Fruit fly (Drosophila melanogaster) whole organism, wandering third instar larva: ENCODE measurements around the gene CG43445.
A peak's percentile ranks its signal among the peaks of the same experiment; 100 is the strongest.

Source experiments
- CG32264 ChIP-seq: fragments of 200-800 bp; sonication (Bioruptor generic); optimal IDR thresholded peaks from 2 replicates; lab custom pipeline; 2016; ENCODE audit warnings: missing biosample characterization, missing genetic modification characterization
- CG9705 ChIP-seq: fragments of 200-800 bp; sonication (Bioruptor generic); optimal IDR thresholded peaks from 2 replicates; lab custom pipeline; 2018; ENCODE audit warnings: missing biosample characterization, mild to moderate bottlenecking, missing genetic modification characterization
- CrebA ChIP-seq: fragments of 200-800 bp; sonication (Bioruptor generic); optimal IDR thresholded peaks from 2 replicates; lab custom pipeline; 2016; ENCODE audit warnings: missing biosample characterization, mild to moderate bottlenecking, missing genetic modification characterization, borderline replicate concordance
- Dfd ChIP-seq: fragments of >200 bp; optimal IDR thresholded peaks from 2 replicates; lab custom pipeline; 2017; ENCODE audit warnings: missing biosample characterization, missing genetic modification characterization
- Dif ChIP-seq: fragments of 200-275, 200-300 bp; sonication (Bioruptor generic); optimal IDR thresholded peaks from 2 replicates; lab custom pipeline; 2018; ENCODE audit warnings: missing biosample characterization, missing genetic modification characterization; ENCODE audit not compliant: partially characterized antibody
- GATAd ChIP-seq: sonication (Bioruptor generic); optimal IDR thresholded peaks from 2 replicates; lab custom pipeline; 2016; ENCODE audit warnings: missing biosample characterization, missing genetic modification characterization
- HLH106 ChIP-seq: fragments of 200-800 bp; optimal IDR thresholded peaks from 3 replicates; lab custom pipeline; 2019; ENCODE audit warnings: missing biosample characterization, mild to moderate bottlenecking, missing genetic modification characterization, moderate library complexity
- Hr78 ChIP-seq: fragments of >200 bp; optimal IDR thresholded peaks from 2 replicates; lab custom pipeline; 2017; ENCODE audit warnings: missing biosample characterization, missing genetic modification characterization
- Hr83 ChIP-seq: fragments of 200-300 bp; sonication (Bioruptor generic); optimal IDR thresholded peaks from 2 replicates; lab custom pipeline; 2016; ENCODE audit warnings: missing biosample characterization, mild to moderate bottlenecking, missing genetic modification characterization, moderate library complexity; ENCODE audit not compliant: poor library complexity, severe bottlenecking
- Mio ChIP-seq: sonication (Bioruptor generic); optimal IDR thresholded peaks from 2 replicates; lab custom pipeline; 2016; ENCODE audit warnings: missing biosample characterization, missing genetic modification characterization
- Myc ChIP-seq: fragments of >200 bp; optimal IDR thresholded peaks from 2 replicates; lab custom pipeline; 2017
- N ChIP-seq: fragments of >200 bp; optimal IDR thresholded peaks from 2 replicates; lab custom pipeline; 2018; ENCODE audit warnings: missing biosample characterization, missing external identifiers, missing genetic modification characterization
- OdsH ChIP-seq: fragments of 200-800 bp; sonication (Bioruptor generic); optimal IDR thresholded peaks from 2 replicates; lab custom pipeline; 2016; ENCODE audit warnings: missing biosample characterization, mild to moderate bottlenecking, missing genetic modification characterization
- Rel ChIP-seq, 2 experiments: fragments of 200-800 bp; sonication (Bioruptor generic) in 1 of 2; optimal IDR thresholded peaks; 2 replicates in 1 of 2; 3 replicates in 1 of 2; lab custom pipeline; 2016 to 2019; ENCODE audit warnings: mild to moderate bottlenecking in 2 of 2, missing biosample characterization in 2 of 2, missing genetic modification characterization in 2 of 2, moderate library complexity in 1 of 2
- Sp1 ChIP-seq: fragments of 200-800 bp; sonication (Bioruptor generic); optimal IDR thresholded peaks from 3 replicates; lab custom pipeline; 2019; ENCODE audit warnings: missing biosample characterization, mild to moderate bottlenecking, missing genetic modification characterization, moderate library complexity
- Vsx2 ChIP-seq: fragments of 200-300, 225-300 bp; sonication (Bioruptor generic); optimal IDR thresholded peaks from 2 replicates; lab custom pipeline; 2018; ENCODE audit warnings: missing biosample characterization, missing genetic modification characterization; ENCODE audit not compliant: partially characterized antibody
- br ChIP-seq: fragments of 200-800 bp; sonication (Bioruptor generic); optimal IDR thresholded peaks from 2 replicates; lab custom pipeline; 2016; ENCODE audit warnings: missing biosample characterization, missing genetic modification characterization
- dl ChIP-seq, 2 experiments: fragments of 175-275, 200-275 bp in 1 of 2; fragments of 200-275 bp in 1 of 2; sonication (Bioruptor generic); optimal IDR thresholded peaks; lab custom pipeline; 2018; ENCODE audit warnings: mild to moderate bottlenecking in 2 of 2, missing biosample characterization in 2 of 2, missing genetic modification characterization in 2 of 2, moderate library complexity in 2 of 2; ENCODE audit not compliant: partially characterized antibody in 2 of 2, insufficient read depth in 1 of 2
- dmrt93B ChIP-seq: fragments of 200-800 bp; sonication (Bioruptor generic); optimal IDR thresholded peaks from 2 replicates; lab custom pipeline; 2018; ENCODE audit warnings: missing biosample characterization, mild to moderate bottlenecking, missing genetic modification characterization
- foxo ChIP-seq, 2 experiments: fragments of 200-800 bp; sonication (Bioruptor generic); optimal IDR thresholded peaks; 2 replicates in 1 of 2; 3 replicates in 1 of 2; lab custom pipeline; 2016 to 2017; ENCODE audit warnings: missing biosample characterization in 2 of 2, missing genetic modification characterization in 2 of 2
- h ChIP-seq: fragments of 200-800 bp; sonication (Bioruptor generic); optimal IDR thresholded peaks from 3 replicates; lab custom pipeline; 2016; ENCODE audit warnings: missing biosample characterization, mild to moderate bottlenecking, missing genetic modification characterization
- jim ChIP-seq: fragments of 175-275, 200-325 bp; sonication (Bioruptor generic); optimal IDR thresholded peaks from 2 replicates; lab custom pipeline; 2016; ENCODE audit warnings: missing biosample characterization, mild to moderate bottlenecking, missing genetic modification characterization
- lola ChIP-seq: fragments of >200 bp; optimal IDR thresholded peaks from 2 replicates; lab custom pipeline; 2017; ENCODE audit warnings: missing biosample characterization, missing genetic modification characterization
- pan ChIP-seq: fragments of >200 bp; optimal IDR thresholded peaks from 2 replicates; lab custom pipeline; 2017
- psq ChIP-seq: fragments of 200-800 bp; sonication (Bioruptor generic); optimal IDR thresholded peaks from 3 replicates; lab custom pipeline; 2017; ENCODE audit warnings: missing biosample characterization, mild to moderate bottlenecking, missing genetic modification characterization, moderate library complexity
- rgr ChIP-seq: fragments of 200-800 bp; sonication (Bioruptor generic); optimal IDR thresholded peaks from 3 replicates; lab custom pipeline; 2016; ENCODE audit warnings: missing biosample characterization, mild to moderate bottlenecking, missing genetic modification characterization
- usp ChIP-seq: fragments of >200 bp; optimal IDR thresholded peaks from 2 replicates; lab custom pipeline; 2017; ENCODE audit warnings: missing biosample characterization, missing genetic modification characterization
- woc ChIP-seq: sonication (Bioruptor generic); optimal IDR thresholded peaks from 2 replicates; lab custom pipeline; 2016; ENCODE audit warnings: missing biosample characterization, mild to moderate bottlenecking, missing genetic modification characterization

Gene CG43445

dm6 chr3R:17919108-17919882 is 8.1 kb downstream of the CG43445 start, which contains the start of gene cpo (continued):
- peak; percentile 40 for TF ChIP-seq HLH106 (tag; lab: Kevin White, UChicago)
- peak; percentile 64 for TF ChIP-seq CG9705 (GFP tag; lab: Kevin White, UChicago)
- no peak for TF ChIP-seq foxo (GFP tag; optimal IDR thresholded peaks at IDR 0.05; lab: Kevin White, UChicago)
- no peak for TF ChIP-seq Hr78 (GFP tag; lab: Kevin White, UChicago)
- peak; percentile 11 for TF ChIP-seq h (GFP tag; lab: Kevin White, UChicago)
- no peak for TF ChIP-seq OdsH
- TF ChIP-seq woc (GFP tag; lab: Kevin White, UChicago), result no peak

- peak; percentile 1 for TF ChIP-seq psq (GFP tag; lab: Kevin White, UChicago)
- no peak for TF ChIP-seq Hr78 (GFP tag; lab: Kevin White, UChicago)
- TF ChIP-seq CG9705 (GFP tag; lab: Kevin White, UChicago), result no peak
- no peak for TF ChIP-seq Sp1 (GFP tag; lab: Kevin White, UChicago)
- TF ChIP-seq Vsx2 (GFP tag; lab: Kevin White, UChicago), result no peak
- TF ChIP-seq CG32264 (GFP tag; lab: Kevin White, UChicago), result no peak
- no peak for TF ChIP-seq GATAd
- no peak for TF ChIP-seq rgr (GFP tag; lab: Kevin White, UChicago)
- no peak for TF ChIP-seq pan
Measured at dm6 chr3R:17920265-17920664, 9.1 kb downstream of the CG43445 start.

dm6 chr3R:17932617-17933203 is 21.5 kb downstream of the CG43445 start:
- TF ChIP-seq Dif (GFP tag; lab: Kevin White, UChicago) (no peak), pan (no peak), CrebA (GFP tag; lab: Kevin White, UChicago) (no peak), Dfd (GFP tag; lab: Kevin White, UChicago) (no peak), Myc (lab: Kevin White, UChicago) (no peak), Hr83 (no peak)

- TF ChIP-seq N, result no peak
- TF ChIP-seq CG9705 (GFP tag; lab: Kevin White, UChicago), result no peak
- no peak for TF ChIP-seq rgr (GFP tag; lab: Kevin White, UChicago)
- TF ChIP-seq Rel (GFP tag; optimal IDR thresholded peaks at IDR 0.05; lab: Kevin White, UChicago), result no peak
- TF ChIP-seq Rel (tag; optimal IDR thresholded peaks at IDR 0.05; lab: Kevin White, UChicago), result no peak
- no peak for TF ChIP-seq CrebA (GFP tag; lab: Kevin White, UChicago)
- TF ChIP-seq dl (GFP tag; optimal IDR thresholded peaks at IDR 0.05; lab: Kevin White, UChicago; ENCODE audit: insufficient read depth in 1 of 2, partially characterized antibody in 2 of 2), result no peak
- no peak for TF ChIP-seq Sp1 (GFP tag; lab: Kevin White, UChicago)
- no peak for TF ChIP-seq Mio (GFP tag; lab: Kevin White, UChicago)
- TF ChIP-seq usp (GFP tag; lab: Kevin White, UChicago), result no peak
- no peak for TF ChIP-seq br (GFP tag; lab: Kevin White, UChicago)
- TF ChIP-seq dmrt93B (GFP tag; lab: Kevin White, UChicago), result no peak
Measured at dm6 chr3R:17934752-17935151, 23.6 kb downstream of the CG43445 start.

- TF ChIP-seq lola (no peak), GATAd (no peak), Hr78 (GFP tag; lab: Kevin White, UChicago) (no peak), Mio (GFP tag; lab: Kevin White, UChicago) (no peak), foxo (GFP tag; optimal IDR thresholded peaks at IDR 0.05; lab: Kevin White, UChicago) (no peak), jim (GFP tag; lab: Kevin White, UChicago) (no peak), OdsH (no peak), Vsx2 (GFP tag; lab: Kevin White, UChicago) (no peak)
Measured at dm6 chr3R:17938713-17939112, 27.5 kb downstream of the CG43445 start.
